Comparison of ENCODE assay signal across 7 worm cellular contexts in genomic region chrIII:5714984-5715454, ce11.
A peak's percentile ranks its signal among the peaks of the same experiment; 100 is the strongest.
TF ChIP-seq lines count a peak whose summit lies in the region.

No protein-coding gene starts in this region.

TF ChIP-seq in whole organism, L1 larva, 84 proteins besides CTCF, POLR2A, EP300 and RAD21 (continues in another document):
- TF ChIP-seq hpl-2 (GFP tag; optimal IDR thresholded peaks at IDR 0.05; lab: Kevin White, UChicago) (no peak), ztf-11 (tag; optimal IDR thresholded peaks at IDR 0.05; lab: Kevin White, UChicago) (no peak), rnt-1 (tag; optimal IDR thresholded peaks at IDR 0.05; lab: Kevin White, UChicago) (no peak), F16B12.6 (tag; optimal IDR thresholded peaks at IDR 0.05; lab: Kevin White, UChicago) (no peak), nhr-85 (tag; lab: Kevin White, UChicago) (peak; percentile 56), efl-1 (optimal IDR thresholded peaks at IDR 0.05; lab: Kevin White, UChicago) (no peak), efl-1 (GFP tag; optimal IDR thresholded peaks at IDR 0.05 in 1 of 2; lab: Kevin White, UChicago) (peak in 1 of 2 experiments; percentile 78), nhr-19 (GFP tag; conservative IDR thresholded peaks at IDR 0.05; lab: Robert Waterston, UW) (no peak), lin-15B (tag; optimal IDR thresholded peaks at IDR 0.05; lab: Kevin White, UChicago) (no peak), unc-30 (tag; optimal IDR thresholded peaks at IDR 0.05; lab: Kevin White, UChicago) (no peak), efl-3 (GFP tag; optimal IDR thresholded peaks at IDR 0.05; lab: Kevin White, UChicago) (no peak), fkh-10 (GFP tag; optimal IDR thresholded peaks at IDR 0.05; lab: Kevin White, UChicago) (no peak), pag-3 (tag; optimal IDR thresholded peaks at IDR 0.05; lab: Kevin White, UChicago; ENCODE audit: borderline replicate concordance, insufficient read depth) (no peak)

TF ChIP-seq in whole organism, L2 larva, 48 proteins besides CTCF, POLR2A, EP300 and RAD21:
- TF ChIP-seq sma-9 (GFP tag; optimal IDR thresholded peaks at IDR 0.05; lab: Kevin White, UChicago) (peak; percentile 2), sma-9 (tag; optimal IDR thresholded peaks at IDR 0.05; lab: Kevin White, UChicago) (no peak), gmeb-1 (tag; optimal IDR thresholded peaks at IDR 0.05; lab: Kevin White, UChicago) (no peak), nhr-6 (tag; optimal IDR thresholded peaks at IDR 0.05; lab: Kevin White, UChicago) (peak; percentile 16)

TF ChIP-seq in whole organism, L3 larva, 47 proteins besides CTCF, POLR2A, EP300 and RAD21:
- TF ChIP-seq ztf-4 (tag; optimal IDR thresholded peaks at IDR 0.05; lab: Kevin White, UChicago) (peak; percentile 55), ama-1 (optimal IDR thresholded peaks at IDR 0.05; lab: Kevin White, UChicago) (peak; percentile 59), mdl-1 (tag; optimal IDR thresholded peaks at IDR 0.05; lab: Kevin White, UChicago) (no peak), nhr-67 (tag; optimal IDR thresholded peaks at IDR 0.05; lab: Kevin White, UChicago) (no peak), nhr-43 (tag; optimal IDR thresholded peaks at IDR 0.05; lab: Kevin White, UChicago; ENCODE audit: poor library complexity, severe bottlenecking) (peak; percentile 76), nhr-23 (tag; optimal IDR thresholded peaks at IDR 0.05; lab: Kevin White, UChicago) (no peak), ceh-82 (tag; optimal IDR thresholded peaks at IDR 0.05; lab: Kevin White, UChicago) (no peak)

TF ChIP-seq in whole organism, L4 larva, 104 proteins besides CTCF, POLR2A, EP300 and RAD21 (continues in another document):
- TF ChIP-seq F26F4.8 (GFP tag; conservative IDR thresholded peaks at IDR 0.05; lab: Robert Waterston, UW) (no peak), zfp-3 (GFP tag; conservative IDR thresholded peaks at IDR 0.05; lab: Robert Waterston, UW) (peak; percentile 35; the same call in 1 of the 2 replicates), ceh-82 (tag; optimal IDR thresholded peaks at IDR 0.05; lab: Kevin White, UChicago) (no peak), hlh-30 (tag; optimal IDR thresholded peaks at IDR 0.05; lab: Kevin White, UChicago; ENCODE audit: insufficient read depth) (peak; percentile 74), aha-1 (tag; lab: Kevin White, UChicago) (peak; percentile 55), lin-1 (GFP tag; IDR thresholded peaks at IDR 0.05; lab: Robert Waterston, UW) (0 out of 2 replicates have a peak, but pooled peaks have one; percentile 6), Y75B8A.6 (GFP tag; IDR thresholded peaks at IDR 0.05; lab: Robert Waterston, UW) (0 out of 2 replicates have a peak, but pooled peaks have one; percentile 24), ama-1 (optimal IDR thresholded peaks at IDR 0.05; lab: Kevin White, UChicago) (peak; percentile 33), mes-2 (tag; optimal IDR thresholded peaks at IDR 0.05; lab: Kevin White, UChicago; ENCODE audit: poor library complexity, severe bottlenecking) (peak; percentile 50), snpc-4 (tag; optimal IDR thresholded peaks at IDR 0.05; lab: Kevin White, UChicago) (no peak), skn-1 (tag; optimal IDR thresholded peaks at IDR 0.05; lab: Kevin White, UChicago) (no peak), T20F7.1 (GFP tag; optimal IDR thresholded peaks at IDR 0.05; lab: Kevin White, UChicago) (peak; percentile 64), madf-5 (GFP tag; IDR thresholded peaks at IDR 0.05; lab: Robert Waterston, UW) (0 out of 4 replicates have a peak, but pooled peaks of 1 of the 2 experiments have one; percentile 53), dmd-8 (GFP tag; IDR thresholded peaks at IDR 0.05; lab: Robert Waterston, UW) (no peak), unc-62 (GFP tag; optimal IDR thresholded peaks at IDR 0.05 in 1 of 2; lab: Kevin White, UChicago) (peak in 1 of 2 experiments; percentile 76), unc-62 (tag; optimal IDR thresholded peaks at IDR 0.05; lab: Kevin White, UChicago) (no peak)

TF ChIP-seq in whole organism, early embryonic, 17 proteins besides CTCF, POLR2A, EP300 and RAD21:
- peak; percentile 27 for TF ChIP-seq ceh-36 (tag; optimal IDR thresholded peaks at IDR 0.05; lab: Kevin White, UChicago)
- TF ChIP-seq F13C5.2 (tag; optimal IDR thresholded peaks at IDR 0.05; lab: Kevin White, UChicago) = no peak
- TF ChIP-seq ama-1 (optimal IDR thresholded peaks at IDR 0.05; lab: Kevin White, UChicago) = peak; percentile 83
- TF ChIP-seq aly-1 (tag; optimal IDR thresholded peaks at IDR 0.05; lab: Kevin White, UChicago) = no peak
- no peak for TF ChIP-seq hnd-1 (tag; optimal IDR thresholded peaks at IDR 0.05; lab: Kevin White, UChicago)
- no peak for TF ChIP-seq flt-1 (GFP tag; IDR thresholded peaks at IDR 0.05; lab: Robert Waterston, UW)
- no peak for TF ChIP-seq tra-4 (tag; optimal IDR thresholded peaks at IDR 0.05; lab: Kevin White, UChicago)
- TF ChIP-seq scrt-1 (GFP tag; IDR thresholded peaks at IDR 0.05; lab: Robert Waterston, UW) = no peak
- TF ChIP-seq sea-1 (GFP tag; conservative IDR thresholded peaks at IDR 0.05; lab: Robert Waterston, UW) = no peak
- no peak for TF ChIP-seq tbx-37 (GFP tag; conservative IDR thresholded peaks at IDR 0.05; lab: Robert Waterston, UW)

TF ChIP-seq in whole organism, midembryonic, 9 proteins besides CTCF, POLR2A, EP300 and RAD21:
- TF ChIP-seq klf-2 (GFP tag; conservative IDR thresholded peaks at IDR 0.05; lab: Robert Waterston, UW) (no peak), flt-1 (GFP tag; IDR thresholded peaks at IDR 0.05; lab: Robert Waterston, UW) (peak; percentile 15; the same call in 1 of the 2 replicates)

TF ChIP-seq in whole organism, young adult, 124 proteins besides CTCF, POLR2A, EP300 and RAD21:
- no peak for TF ChIP-seq sdz-38 (tag; optimal IDR thresholded peaks at IDR 0.05; lab: Kevin White, UChicago)
- no peak for TF ChIP-seq F57C9.4 (tag; optimal IDR thresholded peaks at IDR 0.05; lab: Kevin White, UChicago)
- peak; percentile 50; the same call in 1 of the 2 replicates for TF ChIP-seq B0336.3 (GFP tag; IDR thresholded peaks at IDR 0.05; lab: Robert Waterston, UW)
- TF ChIP-seq let-607 (tag; optimal IDR thresholded peaks at IDR 0.05; lab: Kevin White, UChicago) = peak in 1 of 2 experiments; percentile 90
- no peak for TF ChIP-seq cebp-1 (GFP tag; IDR thresholded peaks at IDR 0.05; lab: Robert Waterston, UW)
- TF ChIP-seq cebp-1 (tag; optimal IDR thresholded peaks at IDR 0.05; lab: Kevin White, UChicago) = no peak
- TF ChIP-seq ztf-28 (GFP tag; IDR thresholded peaks at IDR 0.05; lab: Robert Waterston, UW) = no peak
- no peak for TF ChIP-seq F22D6.2 (tag; optimal IDR thresholded peaks at IDR 0.05; lab: Kevin White, UChicago)
- TF ChIP-seq Y56A3A.18 (GFP tag; IDR thresholded peaks at IDR 0.05; lab: Robert Waterston, UW) = 0 out of 2 replicates have a peak, but pooled peaks have one; percentile 23
- TF ChIP-seq attf-3 (GFP tag; conservative IDR thresholded peaks at IDR 0.05; lab: Robert Waterston, UW) = no peak
- 0 out of 2 replicates have a peak, but pooled peaks have one; percentile 11 for TF ChIP-seq nfyb-1 (GFP tag; IDR thresholded peaks at IDR 0.05; lab: Robert Waterston, UW)
- TF ChIP-seq unc-130 (GFP tag; optimal IDR thresholded peaks at IDR 0.05; lab: Kevin White, UChicago) = no peak
- no peak for TF ChIP-seq nhr-90 (tag; optimal IDR thresholded peaks at IDR 0.05; lab: Kevin White, UChicago)
- no peak for TF ChIP-seq egl-18 (GFP tag; IDR thresholded peaks at IDR 0.05; lab: Robert Waterston, UW)
- TF ChIP-seq Y53G8AR.9 (GFP tag; conservative IDR thresholded peaks at IDR 0.05; lab: Robert Waterston, UW) = peak; percentile 64; the same call in 1 of the 2 replicates
- TF ChIP-seq snpc-4 (GFP tag; optimal IDR thresholded peaks at IDR 0.05; lab: Kevin White, UChicago) = no peak
- TF ChIP-seq snpc-4 (tag; optimal IDR thresholded peaks at IDR 0.05; lab: Kevin White, UChicago) = no peak
- no peak for TF ChIP-seq nhr-179 (tag; optimal IDR thresholded peaks at IDR 0.05; lab: Kevin White, UChicago)
- peak; percentile 1 for TF ChIP-seq efl-1 (GFP tag; optimal IDR thresholded peaks at IDR 0.05; lab: Kevin White, UChicago)
- TF ChIP-seq snpc-3.4 (tag; optimal IDR thresholded peaks at IDR 0.05; lab: Kevin White, UChicago) = peak; percentile 50
- 0 out of 2 replicates have a peak, but pooled peaks have one; percentile 47 for TF ChIP-seq madf-3 (GFP tag; IDR thresholded peaks at IDR 0.05; lab: Robert Waterston, UW)
